Worm (Caenorhabditis elegans): ENCODE measurements around the gene srt-3.

ce11 chrV:4242431-4242830, 17.6 kb downstream of the srt-3 start, which contains the start of gene srt-12:
- TF ChIP-seq T22C8.4 (GFP tag; IDR thresholded peaks at IDR 0.05), result no peak
- no peak for TF ChIP-seq klf-2 (GFP tag; conservative IDR thresholded peaks at IDR 0.05)
- no peak for TF ChIP-seq med-1 (GFP tag; optimal IDR thresholded peaks at IDR 0.05; ENCODE audit: insufficient read depth)
- no peak for TF ChIP-seq tab-1 (GFP tag; IDR thresholded peaks at IDR 0.05)
- TF ChIP-seq ztf-29 (GFP tag; IDR thresholded peaks at IDR 0.05), result no peak
- TF ChIP-seq ztf-23 (GFP tag; IDR thresholded peaks at IDR 0.05), result no peak

Data from whole organism, midembryonic.